Fruit fly (Drosophila melanogaster) whole organism, embryonic: ENCODE measurements around the gene nxf2.

Experiments
- CG10543 ChIP-seq: fragments of 200-800 bp; sonication (Bioruptor generic); optimal IDR thresholded peaks from 3 replicates; lab custom pipeline; 2017; ENCODE audit warnings: missing biosample characterization, mild to moderate bottlenecking, missing genetic modification characterization, moderate library complexity
- CG11723 ChIP-seq: fragments of 200-800 bp; sonication (Bioruptor generic); optimal IDR thresholded peaks from 2 replicates; lab custom pipeline; 2017; ENCODE audit warnings: missing biosample characterization, mild to moderate bottlenecking, missing genetic modification characterization
- CG15011 ChIP-seq: fragments of 200-800 bp; sonication (Bioruptor generic); optimal IDR thresholded peaks from 3 replicates; lab custom pipeline; 2018; ENCODE audit warnings: missing biosample characterization, mild to moderate bottlenecking, missing genetic modification characterization
- CG15479 ChIP-seq: fragments of 200-800 bp; sonication (Bioruptor generic); optimal IDR thresholded peaks from 3 replicates; lab custom pipeline; 2019; ENCODE audit warnings: missing biosample characterization, mild to moderate bottlenecking, missing genetic modification characterization, moderate library complexity
- CG1603 ChIP-seq: fragments of 200-800 bp; sonication (Bioruptor generic); optimal IDR thresholded peaks from 2 replicates; lab custom pipeline; 2019; ENCODE audit warnings: missing biosample characterization, mild to moderate bottlenecking, missing genetic modification characterization, moderate library complexity
- CG18476 ChIP-seq: fragments of 200-800 bp; sonication (Bioruptor generic); optimal IDR thresholded peaks from 2 replicates; lab custom pipeline; 2016; ENCODE audit warnings: missing biosample characterization, mild to moderate bottlenecking, missing genetic modification characterization
- CG2120 ChIP-seq: fragments of 200-800 bp; sonication (Bioruptor generic); optimal IDR thresholded peaks from 3 replicates; lab custom pipeline; 2016; ENCODE audit warnings: missing biosample characterization, missing genetic modification characterization
- CG2712 ChIP-seq: fragments of 200-800 bp; optimal IDR thresholded peaks from 3 replicates; lab custom pipeline; 2019; ENCODE audit warnings: missing biosample characterization, mild to moderate bottlenecking, missing genetic modification characterization, moderate library complexity
- CG32532 ChIP-seq: fragments of 200-800 bp; sonication (Bioruptor generic); IDR thresholded peaks from 2 replicates; pipeline ENCODE4 v1.3.6; 2022; ENCODE audit warnings: missing biosample characterization, missing genetic modification characterization
- CG3281 ChIP-seq: fragments of 200-800 bp; sonication (Bioruptor generic); optimal IDR thresholded peaks from 3 replicates; lab custom pipeline; 2017; ENCODE audit warnings: missing biosample characterization, mild to moderate bottlenecking, missing genetic modification characterization
- CG34224 ChIP-seq: fragments of 200-800 bp; sonication (Bioruptor generic); IDR thresholded peaks from 3 replicates; pipeline ENCODE4 v1.3.6; 2022; ENCODE audit warnings: missing biosample characterization, missing genetic modification characterization; ENCODE audit not compliant: partially characterized antibody
- CG3847 ChIP-seq: fragments of 200-800 bp; sonication (Bioruptor generic); IDR thresholded peaks from 2 replicates; pipeline ENCODE4 v1.3.6; 2022; ENCODE audit warnings: missing biosample characterization, missing genetic modification characterization
- CG4424 ChIP-seq: fragments of 200-800 bp; sonication (Bioruptor generic); optimal IDR thresholded peaks from 3 replicates; lab custom pipeline; 2016; ENCODE audit warnings: missing biosample characterization, missing genetic modification characterization
- CG6765 ChIP-seq: fragments of 200-800 bp; sonication (Bioruptor generic); optimal IDR thresholded peaks from 3 replicates; lab custom pipeline; 2017; ENCODE audit warnings: missing biosample characterization, mild to moderate bottlenecking, missing genetic modification characterization
- CG7928 ChIP-seq: fragments of 200-800 bp; sonication (Bioruptor generic); optimal IDR thresholded peaks from 2 replicates; lab custom pipeline; 2017; ENCODE audit warnings: missing biosample characterization, mild to moderate bottlenecking, missing genetic modification characterization
- CG8290 ChIP-seq, 3 experiments: fragments of 200-800 bp; sonication (Bioruptor generic); optimal IDR thresholded peaks; 2 replicates each; lab custom pipeline; 2016 to 2019; ENCODE audit warnings: missing biosample characterization in 3 of 3, missing genetic modification characterization in 3 of 3, mild to moderate bottlenecking in 2 of 3, moderate library complexity in 1 of 3
- CrebB ChIP-seq: fragments of 200-800 bp; sonication (Bioruptor generic); optimal IDR thresholded peaks from 3 replicates; lab custom pipeline; 2018; ENCODE audit warnings: missing biosample characterization, mild to moderate bottlenecking, missing genetic modification characterization
- D19B ChIP-seq: fragments of 200-800 bp; sonication (Bioruptor generic); optimal IDR thresholded peaks from 2 replicates; lab custom pipeline; 2017; ENCODE audit warnings: missing biosample characterization, mild to moderate bottlenecking, missing genetic modification characterization
- Dad ChIP-seq: fragments of 200-800 bp; sonication (Bioruptor generic); optimal IDR thresholded peaks from 3 replicates; lab custom pipeline; 2016; ENCODE audit warnings: missing biosample characterization, missing genetic modification characterization
- Doc2 ChIP-seq: fragments of 200-800 bp; sonication (Bioruptor generic); IDR thresholded peaks from 2 replicates; pipeline ENCODE4 v1.3.6; 2022; ENCODE audit warnings: missing biosample characterization, missing genetic modification characterization
- Dref ChIP-seq: fragments of 200-800 bp; sonication (Bioruptor generic); IDR thresholded peaks from 2 replicates; pipeline ENCODE4 v1.3.6; 2022; ENCODE audit warnings: missing biosample characterization, missing genetic modification characterization
- ERR ChIP-seq: fragments of 200-800 bp; sonication (Bioruptor generic); optimal IDR thresholded peaks from 2 replicates; lab custom pipeline; 2016; ENCODE audit warnings: missing biosample characterization, missing genetic modification characterization
- Ets97D ChIP-seq: fragments of 200-800 bp; sonication (Bioruptor generic); optimal IDR thresholded peaks from 3 replicates; lab custom pipeline; 2016; ENCODE audit warnings: missing biosample characterization, missing genetic modification characterization
- Gug ChIP-seq: fragments of 200-800 bp; sonication (Bioruptor generic); IDR thresholded peaks from 4 replicates; pipeline ENCODE4 v1.3.6; 2022; ENCODE audit warnings: missing biosample characterization, missing genetic modification characterization
- Lim3 ChIP-seq: fragments of 200-800 bp; sonication (Bioruptor generic); IDR thresholded peaks from 2 replicates; pipeline ENCODE4 v1.3.6; 2022; ENCODE audit warnings: missing biosample characterization, missing genetic modification characterization
- MBD-R2 ChIP-seq: fragments of 200-800 bp; sonication (Bioruptor generic); IDR thresholded peaks from 2 replicates; pipeline ENCODE4 v1.3.6; 2022; ENCODE audit warnings: missing biosample characterization, missing genetic modification characterization
- MESR4 ChIP-seq: fragments of 200-800 bp; sonication (Bioruptor generic); optimal IDR thresholded peaks from 2 replicates; lab custom pipeline; 2018; ENCODE audit warnings: missing biosample characterization, mild to moderate bottlenecking, missing genetic modification characterization, moderate library complexity
- Rfx ChIP-seq: fragments of 200-800 bp; sonication (Bioruptor generic); IDR thresholded peaks from 2 replicates; pipeline ENCODE4 v1.3.6; 2022; ENCODE audit warnings: missing biosample characterization, missing genetic modification characterization
- TFAM ChIP-seq: fragments of 200-800 bp; sonication (Bioruptor generic); optimal IDR thresholded peaks from 2 replicates; lab custom pipeline; 2017; ENCODE audit warnings: missing biosample characterization, missing genetic modification characterization, inconsistent platforms
- Vsx1 ChIP-seq: fragments of 200-800 bp; sonication (Bioruptor generic); optimal IDR thresholded peaks from 2 replicates; lab custom pipeline; 2017; ENCODE audit warnings: missing biosample characterization, mild to moderate bottlenecking, missing genetic modification characterization, missing genetic modification reagents
- al ChIP-seq: fragments of 200-800 bp; sonication (Bioruptor generic); IDR thresholded peaks from 2 replicates; pipeline ENCODE4 v1.3.6; 2022; ENCODE audit warnings: missing biosample characterization, missing genetic modification characterization
- dmrt99B ChIP-seq: fragments of 200-800 bp; sonication (Bioruptor generic); optimal IDR thresholded peaks from 2 replicates; lab custom pipeline; 2018; ENCODE audit warnings: missing biosample characterization, mild to moderate bottlenecking, missing genetic modification characterization, moderate library complexity
- exex ChIP-seq: fragments of 200-800 bp; sonication (Bioruptor generic); optimal IDR thresholded peaks from 4 replicates; lab custom pipeline; 2018; ENCODE audit warnings: missing biosample characterization, mild to moderate bottlenecking, missing genetic modification characterization, moderate library complexity
- hth ChIP-seq: fragments of >200 bp; optimal IDR thresholded peaks from 2 replicates; lab custom pipeline; 2017; ENCODE audit warnings: inconsistent platforms
- kay ChIP-seq: fragments of 200-800 bp; sonication (Bioruptor generic); optimal IDR thresholded peaks from 2 replicates; lab custom pipeline; 2016; ENCODE audit warnings: missing biosample characterization, missing genetic modification characterization
- mam ChIP-seq: fragments of 200-800 bp; sonication (Bioruptor generic); optimal IDR thresholded peaks from 3 replicates; lab custom pipeline; 2016; ENCODE audit warnings: missing biosample characterization, missing genetic modification characterization
- pan ChIP-seq, 4 experiments: fragments of >200 bp in 3 of 4; fragments of 200-800 bp in 1 of 4; sonication (Bioruptor generic) in 1 of 4; optimal IDR thresholded peaks in 3 of 4; IDR thresholded peaks in 1 of 4; 2 replicates each; pipeline versions ENCODE4 v1.3.6 to Lab custom; 2017 to 2022; ENCODE audit warnings: missing biosample characterization in 2 of 4, missing genetic modification characterization in 2 of 4, mixed read lengths in 1 of 4
- pb ChIP-seq: fragments of 200-800 bp; sonication (Bioruptor generic); optimal IDR thresholded peaks from 3 replicates; lab custom pipeline; 2016; ENCODE audit warnings: missing biosample characterization, missing genetic modification characterization
- pita ChIP-seq: fragments of 200-800 bp; sonication (Bioruptor generic); optimal IDR thresholded peaks from 2 replicates; lab custom pipeline; 2017; ENCODE audit warnings: missing biosample characterization, mild to moderate bottlenecking, missing genetic modification characterization
- prd ChIP-seq, 3 experiments: fragments of >200 bp in 2 of 3; fragments of 200-800 bp in 1 of 3; sonication (Bioruptor generic) in 1 of 3; optimal IDR thresholded peaks in 2 of 3; IDR thresholded peaks in 1 of 3; 2 replicates in 2 of 3; 3 replicates in 1 of 3; pipeline versions ENCODE4 v1.3.6 to Lab custom; 2017 to 2022; ENCODE audit warnings: missing biosample characterization in 1 of 3, missing genetic modification characterization in 1 of 3
- ranshi ChIP-seq: fragments of 200-800 bp; sonication (Bioruptor generic); IDR thresholded peaks from 2 replicates; pipeline ENCODE4 v1.3.6; 2022; ENCODE audit warnings: missing biosample characterization, missing genetic modification characterization
- row ChIP-seq: fragments of 200-800 bp; sonication (Bioruptor generic); IDR thresholded peaks from 3 replicates; pipeline ENCODE4 v1.3.6; 2022; ENCODE audit warnings: missing biosample characterization, missing genetic modification characterization
- sd ChIP-seq: fragments of 200-800 bp; sonication (Bioruptor generic); optimal IDR thresholded peaks from 3 replicates; lab custom pipeline; 2018; ENCODE audit warnings: missing biosample characterization, mild to moderate bottlenecking, missing genetic modification characterization, moderate library complexity
- slbo ChIP-seq: fragments of 200-800 bp; sonication (Bioruptor generic); IDR thresholded peaks from 2 replicates; pipeline ENCODE4 v1.3.6; 2022; ENCODE audit warnings: missing biosample characterization, missing genetic modification characterization
- sob ChIP-seq: fragments of 200-800 bp; sonication (Bioruptor generic); IDR thresholded peaks from 2 replicates; pipeline ENCODE4 v1.3.6; 2022; ENCODE audit warnings: missing biosample characterization, missing genetic modification characterization
- tgo ChIP-seq: fragments of 200-800 bp; sonication (Bioruptor generic); IDR thresholded peaks from 3 replicates; pipeline ENCODE4 v1.3.6; 2022; ENCODE audit warnings: missing biosample characterization, missing genetic modification characterization
- unpg ChIP-seq: fragments of 200-800 bp; sonication (Bioruptor generic); optimal IDR thresholded peaks from 3 replicates; lab custom pipeline; 2018; ENCODE audit warnings: missing biosample characterization, mild to moderate bottlenecking, missing genetic modification characterization, moderate library complexity
- wdn ChIP-seq: fragments of 200-800 bp; sonication (Bioruptor generic); IDR thresholded peaks from 2 replicates; pipeline ENCODE4 v1.3.6; 2022; ENCODE audit warnings: missing biosample characterization, missing genetic modification characterization
- z ChIP-seq: fragments of 200-800 bp; sonication (Bioruptor generic); IDR thresholded peaks from 3 replicates; pipeline ENCODE4 v1.3.6; 2022; ENCODE audit warnings: missing biosample characterization, missing genetic modification characterization
- zfh2 ChIP-seq: fragments of 200-800 bp; sonication (Bioruptor generic); optimal IDR thresholded peaks from 2 replicates; lab custom pipeline; 2016; ENCODE audit warnings: missing biosample characterization, missing genetic modification characterization

nxf2 gene

dm6 chr3L:16612972-16613371, 32.9 kb upstream of the nxf2 start (continued):
- TF ChIP-seq pan (optimal IDR thresholded peaks at IDR 0.05; lab: Kevin White, UChicago) (no peak), pan (GFP tag; optimal IDR thresholded peaks at IDR 0.05 in 1 of 2, IDR thresholded peaks at IDR 0.05 in 1 of 2) (peak in 1 of 2 experiments; percentile 27), CG2712 (tag; lab: Kevin White, UChicago) (peak; percentile 4), sob (GFP tag; lab: Robert Waterston, UW) (peak; percentile 35; the same call in 1 of the 2 replicates), CG3847 (no peak), Ets97D (no peak), Gug (GFP tag; lab: Robert Waterston, UW) (peak; percentile 41; the same call in 1 of the 4 replicates), Rfx (GFP tag; lab: Robert Waterston, UW) (peak; percentile 47; the same call in 1 of the 2 replicates), tgo (GFP tag; lab: Robert Waterston, UW) (no peak), ERR (GFP tag; lab: Kevin White, UChicago) (no peak), CG32532 (peak; percentile 59), exex (tag; lab: Kevin White, UChicago) (peak; percentile 45), wdn (GFP tag; lab: Robert Waterston, UW) (no peak), pita (GFP tag; lab: Kevin White, UChicago) (no peak), CG6765 (GFP tag; lab: Kevin White, UChicago) (no peak), MESR4 (GFP tag; lab: Kevin White, UChicago) (no peak), Lim3 (GFP tag; lab: Robert Waterston, UW) (no peak), slbo (GFP tag; lab: Robert Waterston, UW) (peak; percentile 49), CG2120 (GFP tag; lab: Kevin White, UChicago) (peak; percentile 41), CG1603 (tag; lab: Kevin White, UChicago) (no peak), MBD-R2 (GFP tag; lab: Robert Waterston, UW) (peak; percentile 25; the same call in 1 of the 2 replicates), pb (GFP tag; lab: Kevin White, UChicago) (no peak), kay (GFP tag; lab: Kevin White, UChicago) (peak; percentile 62), prd (optimal IDR thresholded peaks at IDR 0.05; lab: Kevin White, UChicago) (no peak), prd (GFP tag; IDR thresholded peaks at IDR 0.05; lab: Robert Waterston, UW) (0 out of 3 replicates have a peak, but pooled peaks have one; percentile 24), CG10543 (GFP tag; lab: Kevin White, UChicago) (peak; percentile 51), CrebB (tag; lab: Kevin White, UChicago) (no peak), CG4424 (GFP tag; lab: Kevin White, UChicago) (no peak), CG7928 (GFP tag; lab: Kevin White, UChicago) (peak; percentile 88), Doc2 (GFP tag; lab: Robert Waterston, UW) (no peak), ranshi (GFP tag; lab: Robert Waterston, UW) (no peak), row (GFP tag; lab: Robert Waterston, UW) (peak; percentile 34; the same call in 2 of the 3 replicates), hth (lab: Kevin White, UChicago) (no peak), z (GFP tag; lab: Robert Waterston, UW) (no peak), zfh2 (GFP tag; lab: Kevin White, UChicago) (peak; percentile 27), CG18476 (GFP tag; lab: Kevin White, UChicago) (no peak), mam (peak; percentile 18), Dref (peak; percentile 35; the same call in 1 of the 2 replicates), D19B (GFP tag; lab: Kevin White, UChicago) (no peak), CG15479 (no peak), al (0 out of 2 replicates have a peak, but pooled peaks have one; percentile 31), sd (tag; lab: Kevin White, UChicago) (peak; percentile 94), Vsx1 (GFP tag; lab: Kevin White, UChicago) (no peak), CG3281 (GFP tag; lab: Kevin White, UChicago) (peak; percentile 42), CG8290 (GFP tag; optimal IDR thresholded peaks at IDR 0.05; lab: Kevin White, UChicago) (no peak), CG8290 (tag; optimal IDR thresholded peaks at IDR 0.05; lab: Kevin White, UChicago) (peak in 1 of 2 experiments; percentile 59), CG15011 (no peak), CG34224 (GFP tag; lab: Robert Waterston, UW) (no peak), TFAM (GFP tag; lab: Kevin White, UChicago) (no peak), Dad (no peak), unpg (no peak), dmrt99B (tag; lab: Kevin White, UChicago) (no peak), CG11723 (GFP tag; lab: Kevin White, UChicago) (no peak)
